Worm (Caenorhabditis elegans) whole organism, L4 larva: ENCODE results near the gene gana-1.
A peak's percentile ranks its signal among the peaks of the same experiment; 100 is the strongest.

ENCODE experiments used
- F10B5.3 ChIP-seq: sonication (generic microtip); optimal IDR thresholded peaks from 2 replicates; lab custom pipeline; 2016; ENCODE audit warnings: mild to moderate bottlenecking, missing genetic modification characterization, missing compliant biosample characterization
- F37D6.2 ChIP-seq: sonication (generic microtip); optimal IDR thresholded peaks from 2 replicates; lab custom pipeline; 2016; ENCODE audit warnings: mild to moderate bottlenecking, missing genetic modification characterization, missing compliant biosample characterization
- F44E2.7 ChIP-seq: fragments of 200-800 bp; sonication (Bioruptor generic); IDR thresholded peaks from 2 replicates; pipeline ENCODE4 v2.1.2; 2022; ENCODE audit warnings: missing genetic modification characterization, missing compliant biosample characterization
- R02D3.7 ChIP-seq: fragments of 150-350 bp; sonication (generic microtip); optimal IDR thresholded peaks from 3 replicates; lab custom pipeline; 2014; ENCODE audit warnings: missing biosample characterization, missing genetic modification characterization
- T26A8.4 ChIP-seq: fragments of 200-800 bp; sonication (Bioruptor generic); IDR thresholded peaks from 2 replicates; pipeline ENCODE4 v1.3.6; 2022; ENCODE audit warnings: missing genetic modification characterization, missing compliant biosample characterization
- Y48G9A.11 ChIP-seq: fragments of 200-800 bp; sonication (Bioruptor generic); IDR thresholded peaks from 2 replicates; pipeline ENCODE4 v1.3.6; 2022; ENCODE audit warnings: missing genetic modification reagents, missing genetic modification characterization, missing compliant biosample characterization
- ZK337.2 ChIP-seq: fragments of 200-800 bp; sonication (Bioruptor generic); IDR thresholded peaks from 2 replicates; pipeline ENCODE4 v1.3.6; 2022; ENCODE audit warnings: missing genetic modification reagents, missing genetic modification characterization, missing compliant biosample characterization
- ZK546.5 ChIP-seq, 2 experiments: sonication (generic microtip); optimal IDR thresholded peaks; 2 replicates each; lab custom pipeline; 2017; ENCODE audit warnings: missing biosample characterization in 2 of 2, missing genetic modification characterization in 2 of 2
- aha-1 ChIP-seq: fragments of 150-350 bp; peaks from one replicate; lab custom pipeline; 2014; ENCODE audit warnings: missing biosample characterization, missing genetic modification characterization
- aly-2 ChIP-seq: sonication (generic microtip); optimal IDR thresholded peaks from 2 replicates; lab custom pipeline; 2018; ENCODE audit warnings: missing biosample characterization, missing genetic modification characterization
- ceh-28 ChIP-seq: fragments of 150-350 bp; optimal IDR thresholded peaks from 2 replicates; lab custom pipeline; 2014; ENCODE audit warnings: missing biosample characterization, missing genetic modification reagents, missing genetic modification characterization
- cey-2 ChIP-seq: sonication (generic microtip); optimal IDR thresholded peaks from 3 replicates; lab custom pipeline; 2017; ENCODE audit warnings: missing genetic modification characterization, mild to moderate bottlenecking, missing compliant biosample characterization, antibody characterized with exemption, borderline replicate concordance; ENCODE audit not compliant: insufficient read depth
- ctbp-1 ChIP-seq: fragments of 200-800 bp; sonication (Bioruptor generic); IDR thresholded peaks from 2 replicates; pipeline ENCODE4 v1.3.6; 2022; ENCODE audit warnings: missing genetic modification reagents, missing genetic modification characterization, missing compliant biosample characterization
- daf-16 ChIP-seq, 3 experiments: sonication (generic microtip); optimal IDR thresholded peaks; 2 replicates each; lab custom pipeline; 2016 to 2017; ENCODE audit warnings: missing genetic modification characterization in 3 of 3, missing genetic modification reagents in 3 of 3, mild to moderate bottlenecking in 2 of 3, missing compliant biosample characterization in 2 of 3, missing biosample characterization in 1 of 3, moderate library complexity in 1 of 3
- daf-8 ChIP-seq: fragments of 200-800 bp; sonication (Bioruptor generic); IDR thresholded peaks from 2 replicates; pipeline ENCODE4 v1.3.6; 2022; ENCODE audit warnings: missing genetic modification characterization, missing compliant biosample characterization
- dmd-6 ChIP-seq: fragments of 200-800 bp; sonication (Bioruptor generic); IDR thresholded peaks from 2 replicates; pipeline ENCODE4 v1.3.6; 2022; ENCODE audit warnings: missing genetic modification reagents, missing genetic modification characterization, missing compliant biosample characterization
- egl-27 ChIP-seq: sonication (generic microtip); optimal IDR thresholded peaks from 3 replicates; lab custom pipeline; 2017; ENCODE audit warnings: missing biosample characterization, missing genetic modification reagents, missing genetic modification characterization
- egl-43 ChIP-seq: fragments of 200-800 bp; sonication (Bioruptor generic); IDR thresholded peaks from 2 replicates; pipeline ENCODE4 v1.3.6; 2022; ENCODE audit warnings: missing genetic modification reagents, missing genetic modification characterization, missing compliant biosample characterization
- fos-1 ChIP-seq: fragments of 150-350 bp; optimal IDR thresholded peaks from 2 replicates; lab custom pipeline; 2014; ENCODE audit warnings: missing biosample characterization, missing genetic modification characterization
- hif-1 ChIP-seq, 2 experiments: sonication (generic microtip); optimal IDR thresholded peaks; 2 replicates each; lab custom pipeline; 2016 to 2017; ENCODE audit warnings: missing compliant biosample characterization in 2 of 2, missing genetic modification characterization in 2 of 2, missing genetic modification reagents in 2 of 2, missing genotype in 2 of 2, mild to moderate bottlenecking in 1 of 2
- hlh-11 ChIP-seq: fragments of 200-800 bp; sonication (Bioruptor generic); optimal IDR thresholded peaks from 2 replicates; lab custom pipeline; 2018; ENCODE audit warnings: mild to moderate bottlenecking, missing genetic modification characterization, missing compliant biosample characterization
- hlh-30 ChIP-seq: sonication (generic microtip); optimal IDR thresholded peaks from 2 replicates; lab custom pipeline; 2017; ENCODE audit warnings: antibody characterized with exemption, mild to moderate bottlenecking, missing genetic modification characterization, missing compliant biosample characterization; ENCODE audit not compliant: insufficient read depth
- lin-1 ChIP-seq: fragments of 200-800 bp; sonication (Bioruptor generic); IDR thresholded peaks from 2 replicates; pipeline ENCODE4 v1.3.6; 2022; ENCODE audit warnings: missing genetic modification reagents, missing genetic modification characterization, missing compliant biosample characterization
- lin-13 ChIP-seq: fragments of 150-350 bp; optimal IDR thresholded peaks from 2 replicates; lab custom pipeline; 2014; ENCODE audit warnings: missing biosample characterization, missing genetic modification reagents, missing genetic modification characterization
- lir-3 ChIP-seq: sonication (generic microtip); optimal IDR thresholded peaks from 2 replicates; lab custom pipeline; 2016; ENCODE audit warnings: mild to moderate bottlenecking, missing genetic modification characterization, missing compliant biosample characterization
- lsy-2 ChIP-seq, 2 experiments: fragments of 150-350 bp in 1 of 2; sonication (generic microtip) in 1 of 2; optimal IDR thresholded peaks; 2 replicates each; lab custom pipeline; 2014 to 2017; ENCODE audit warnings: missing biosample characterization in 2 of 2, missing genetic modification characterization in 2 of 2
- madf-5 ChIP-seq, 2 experiments: fragments of 200-800 bp; sonication (Bioruptor generic); IDR thresholded peaks; 2 replicates each; pipeline ENCODE4 v1.3.6; 2022; ENCODE audit warnings: missing compliant biosample characterization in 2 of 2, missing genetic modification characterization in 2 of 2
- mdl-1 ChIP-seq, 2 experiments: fragments of 150-350 bp in 1 of 2; sonication (generic microtip) in 1 of 2; optimal IDR thresholded peaks; 2 replicates each; lab custom pipeline; 2014 to 2017; ENCODE audit warnings: missing biosample characterization in 2 of 2, missing genetic modification characterization in 2 of 2
- mxl-3 ChIP-seq: fragments of 200-800 bp; sonication (Bioruptor generic); optimal IDR thresholded peaks from 2 replicates; lab custom pipeline; 2018; ENCODE audit warnings: mild to moderate bottlenecking, missing genetic modification characterization, missing compliant biosample characterization
- nhr-11 ChIP-seq: fragments of 150-350 bp; optimal IDR thresholded peaks from 2 replicates; lab custom pipeline; 2014; ENCODE audit warnings: missing biosample characterization, missing genetic modification characterization
- nhr-25 ChIP-seq: sonication (generic microtip); optimal IDR thresholded peaks from 2 replicates; lab custom pipeline; 2017; ENCODE audit warnings: missing genetic modification characterization, mild to moderate bottlenecking, missing compliant biosample characterization, antibody characterized with exemption, moderate library complexity, borderline replicate concordance; ENCODE audit not compliant: insufficient read depth
- nhr-28 ChIP-seq: fragments of 150-350 bp; optimal IDR thresholded peaks from 2 replicates; lab custom pipeline; 2014; ENCODE audit warnings: missing biosample characterization, missing genetic modification characterization
- nhr-48 ChIP-seq: sonication (generic microtip); optimal IDR thresholded peaks from 2 replicates; lab custom pipeline; 2016; ENCODE audit warnings: mild to moderate bottlenecking, missing genetic modification characterization, missing compliant biosample characterization
- php-3 ChIP-seq: fragments of 200-800 bp; sonication (Bioruptor generic); IDR thresholded peaks from 2 replicates; pipeline ENCODE4 v1.3.6; 2022; ENCODE audit warnings: missing genetic modification reagents, missing genetic modification characterization, missing compliant biosample characterization
- skn-1 ChIP-seq: fragments of 150-350 bp; optimal IDR thresholded peaks from 2 replicates; lab custom pipeline; 2014; ENCODE audit warnings: missing biosample characterization, missing genetic modification characterization
- snpc-4 ChIP-seq: fragments of 150-350 bp; optimal IDR thresholded peaks from 2 replicates; lab custom pipeline; 2014; ENCODE audit warnings: missing biosample characterization, missing genetic modification characterization
- tag-97 ChIP-seq: fragments of 200-800 bp; sonication (Bioruptor generic); IDR thresholded peaks from 2 replicates; pipeline ENCODE4 v1.3.6; 2022; ENCODE audit warnings: missing genetic modification characterization, missing compliant biosample characterization
- unc-62 ChIP-seq, 3 experiments: fragments of 150-350 bp in 1 of 3; sonication (generic microtip); optimal IDR thresholded peaks in 2 of 3; peaks in 1 of 3; 1 replicate in 1 of 3; 2 replicates in 2 of 3; lab custom pipeline; 2014 to 2017; ENCODE audit warnings: missing biosample characterization in 3 of 3, missing genetic modification characterization in 3 of 3, missing genetic modification reagents in 3 of 3, missing genotype in 1 of 3
- vab-7 ChIP-seq: fragments of 200-800 bp; sonication (Bioruptor generic); IDR thresholded peaks from 2 replicates; pipeline ENCODE4 v1.3.6; 2022; ENCODE audit warnings: missing genetic modification reagents, missing genetic modification characterization, missing compliant biosample characterization
- zfp-3 ChIP-seq: fragments of 200-800 bp; sonication (Bioruptor generic); conservative IDR thresholded peaks from 2 replicates; pipeline ENCODE4 v1.3.6; 2022; ENCODE audit warnings: missing genetic modification reagents, missing genetic modification characterization, missing compliant biosample characterization

gana-1 gene

DNA sequence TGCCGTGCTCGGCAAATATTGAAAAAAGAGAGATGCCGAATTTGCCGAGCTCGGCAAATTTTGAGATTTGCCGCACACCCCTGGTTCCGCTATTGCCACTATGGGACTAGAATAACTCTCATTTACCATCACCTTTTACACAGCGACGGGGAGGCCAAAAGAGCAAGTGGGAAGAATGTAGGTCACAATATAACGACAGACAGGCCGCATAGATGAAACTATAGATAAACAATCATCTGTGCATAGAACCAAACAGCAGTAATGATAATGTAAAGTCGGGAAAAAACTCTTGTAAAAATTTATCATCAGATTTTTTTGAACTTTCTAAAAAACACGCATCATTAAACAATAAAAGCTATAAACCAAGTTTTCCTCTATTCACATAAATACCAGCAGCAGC lies 18.6 kb upstream of the gana-1 start, which contains the start of gene kmo-2:
Gene kmo-2, minus strand, starts transcription at position 101 of the 400 bp plus-strand sequence.
- no peak for TF ChIP-seq zfp-3 (GFP tag; lab: Robert Waterston, UW)
- TF ChIP-seq ZK546.5 (tag; optimal IDR thresholded peaks at IDR 0.05; lab: Kevin White, UChicago): no peak
- no peak for TF ChIP-seq F10B5.3 (tag; lab: Kevin White, UChicago)
- TF ChIP-seq egl-43 (GFP tag; lab: Robert Waterston, UW): no peak
- no peak for TF ChIP-seq hlh-11
- no peak for TF ChIP-seq lsy-2 (tag; optimal IDR thresholded peaks at IDR 0.05; lab: Kevin White, UChicago)
- TF ChIP-seq snpc-4 (tag; lab: Kevin White, UChicago): no peak
- TF ChIP-seq hlh-30 (tag; lab: Kevin White, UChicago): no peak
- no peak for TF ChIP-seq nhr-48 (tag; lab: Kevin White, UChicago)
- no peak for TF ChIP-seq hif-1 (tag; optimal IDR thresholded peaks at IDR 0.05; lab: Kevin White, UChicago)
- no peak for TF ChIP-seq unc-62 (GFP tag; optimal IDR thresholded peaks at IDR 0.05 in 1 of 2; lab: Kevin White, UChicago)
- TF ChIP-seq unc-62 (tag; optimal IDR thresholded peaks at IDR 0.05; lab: Kevin White, UChicago): no peak
- no peak for TF ChIP-seq daf-8 (GFP tag; lab: Robert Waterston, UW)
- no peak for TF ChIP-seq vab-7 (GFP tag; lab: Robert Waterston, UW)

DNA sequence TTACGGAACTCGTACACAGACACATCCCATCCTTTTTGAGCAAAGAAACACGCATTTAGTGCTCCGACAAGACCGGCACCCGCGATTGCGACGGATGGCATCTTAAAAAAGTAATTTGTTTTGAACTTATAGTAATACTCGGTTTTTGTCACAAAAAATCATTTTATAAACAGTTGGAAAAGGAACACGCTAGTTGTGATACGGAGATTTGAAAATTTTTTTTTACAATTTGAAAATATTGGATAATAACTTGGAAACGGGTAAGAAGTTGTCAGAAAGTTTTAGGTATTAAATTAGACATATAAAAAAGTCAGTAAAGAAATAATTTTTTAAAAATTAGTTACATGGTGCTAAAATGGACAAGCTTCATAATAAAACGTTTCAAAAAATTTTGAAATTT lies 16.6 kb upstream of the gana-1 start, which contains the start of gene kmo-1:
Gene kmo-1, minus strand, starts transcription at position 101 of the 400 bp plus-strand sequence.
- TF ChIP-seq php-3 (GFP tag; lab: Robert Waterston, UW) (no peak), F37D6.2 (tag; lab: Kevin White, UChicago) (no peak), daf-8 (GFP tag; lab: Robert Waterston, UW) (no peak), nhr-11 (tag; lab: Kevin White, UChicago) (no peak), ceh-28 (tag; lab: Kevin White, UChicago) (no peak), T26A8.4 (GFP tag; lab: Robert Waterston, UW) (no peak), vab-7 (GFP tag; lab: Robert Waterston, UW) (no peak), lin-1 (no peak), Y48G9A.11 (GFP tag; lab: Robert Waterston, UW) (no peak), ctbp-1 (GFP tag; lab: Robert Waterston, UW) (no peak), fos-1 (tag; lab: Kevin White, UChicago) (no peak), R02D3.7 (tag; lab: Kevin White, UChicago) (no peak), mdl-1 (tag; optimal IDR thresholded peaks at IDR 0.05; lab: Kevin White, UChicago) (no peak), lir-3 (no peak), ZK337.2 (GFP tag; lab: Robert Waterston, UW) (no peak)

DNA sequence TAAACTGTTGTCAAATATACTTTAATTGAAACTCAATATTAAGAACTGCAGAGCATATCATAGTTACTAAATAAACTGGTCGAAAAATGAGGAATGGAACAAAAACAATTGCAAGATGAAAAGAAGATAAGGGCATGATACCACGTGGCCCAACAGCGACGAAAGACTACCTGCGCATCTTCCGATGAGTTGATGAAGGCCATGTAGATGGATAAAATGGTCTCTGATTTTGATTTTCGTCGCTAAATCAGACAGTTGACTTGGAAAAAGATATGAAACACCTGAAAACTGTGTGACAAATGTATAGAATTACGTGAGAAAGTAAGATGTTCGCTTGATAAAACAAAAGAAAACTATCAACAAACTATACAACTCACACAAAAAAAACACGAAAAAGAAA lies 15.6 kb upstream of the gana-1 start:
- TF ChIP-seq nhr-11 (tag; lab: Kevin White, UChicago) (no peak), F44E2.7 (GFP tag; lab: Robert Waterston, UW) (no peak), nhr-25 (tag; lab: Kevin White, UChicago) (peak; percentile 65), dmd-6 (GFP tag; lab: Robert Waterston, UW) (peak; percentile 32; the same call in 1 of the 2 replicates), unc-62 (GFP tag; optimal IDR thresholded peaks at IDR 0.05 in 1 of 2; lab: Kevin White, UChicago) (peak in 1 of 2 experiments; percentile 3), unc-62 (tag; optimal IDR thresholded peaks at IDR 0.05; lab: Kevin White, UChicago) (no peak), lir-3 (no peak), daf-16 (GFP tag; optimal IDR thresholded peaks at IDR 0.05; lab: Kevin White, UChicago) (no peak), daf-16 (tag; optimal IDR thresholded peaks at IDR 0.05; lab: Kevin White, UChicago) (no peak), lin-13 (GFP tag; lab: Kevin White, UChicago) (no peak), cey-2 (tag; lab: Kevin White, UChicago) (no peak), mxl-3 (GFP tag; lab: Kevin White, UChicago) (peak; percentile 83), nhr-28 (tag; lab: Kevin White, UChicago) (peak; percentile 62), hlh-30 (tag; lab: Kevin White, UChicago) (peak; percentile 81), mdl-1 (tag; optimal IDR thresholded peaks at IDR 0.05; lab: Kevin White, UChicago) (peak; percentile 14 to 70), aly-2 (tag; lab: Kevin White, UChicago) (no peak), egl-27 (tag; lab: Kevin White, UChicago) (no peak), skn-1 (tag; lab: Kevin White, UChicago) (no peak), aha-1 (tag; lab: Kevin White, UChicago) (peak; percentile 46), madf-5 (GFP tag; IDR thresholded peaks at IDR 0.05; lab: Robert Waterston, UW) (no peak), hlh-11 (peak; percentile 45), lsy-2 (tag; optimal IDR thresholded peaks at IDR 0.05; lab: Kevin White, UChicago) (no peak), tag-97 (no peak)
